Worm (Caenorhabditis elegans) whole organism, young adult: ENCODE measurements around the gene srh-41.

Experiments
- B0336.3 ChIP-seq: fragments of 200-800 bp; sonication (Bioruptor generic); IDR thresholded peaks from 2 replicates; pipeline ENCODE4 v1.3.6; 2022; ENCODE audit warnings: missing genetic modification characterization, missing compliant biosample characterization
- F10E7.11 ChIP-seq: sonication (generic microtip); optimal IDR thresholded peaks from 2 replicates; lab custom pipeline; 2017; ENCODE audit warnings: mild to moderate bottlenecking, missing genetic modification characterization, moderate library complexity, missing compliant biosample characterization
- F33H1.4 ChIP-seq: fragments of 200-800 bp; sonication (Bioruptor generic); IDR thresholded peaks from 2 replicates; pipeline ENCODE4 v1.3.6; 2022; ENCODE audit warnings: missing genetic modification reagents, missing genetic modification characterization, missing compliant biosample characterization
- F39B2.1 ChIP-seq: fragments of 200-800 bp; sonication (Bioruptor generic); IDR thresholded peaks from 2 replicates; pipeline ENCODE4 v1.3.6; 2022; ENCODE audit warnings: missing genetic modification reagents, missing genetic modification characterization, missing compliant biosample characterization
- F52B5.7 ChIP-seq: sonication (generic microtip); optimal IDR thresholded peaks from 2 replicates; lab custom pipeline; 2016; ENCODE audit warnings: mild to moderate bottlenecking, missing genetic modification characterization, missing compliant biosample characterization
- F55B11.4 ChIP-seq: sonication (generic microtip); optimal IDR thresholded peaks from 2 replicates; lab custom pipeline; 2016; ENCODE audit warnings: missing compliant biosample characterization, missing genetic modification characterization, borderline replicate concordance; ENCODE audit not compliant: insufficient read depth
- F57A8.1 ChIP-seq: fragments of 200-800 bp; sonication (Bioruptor generic); optimal IDR thresholded peaks from 2 replicates; lab custom pipeline; 2018; ENCODE audit warnings: mild to moderate bottlenecking, missing genetic modification characterization, moderate library complexity, missing compliant biosample characterization
- F57C9.4 ChIP-seq: sonication (generic microtip); optimal IDR thresholded peaks from 2 replicates; lab custom pipeline; 2017; ENCODE audit warnings: mild to moderate bottlenecking, missing genetic modification characterization, missing compliant biosample characterization
- K11D2.4 ChIP-seq: fragments of 200-800 bp; sonication (Bioruptor generic); IDR thresholded peaks from 2 replicates; pipeline ENCODE4 v1.3.6; 2022; ENCODE audit warnings: missing genetic modification reagents, missing genetic modification characterization, missing compliant biosample characterization
- T07F8.4 ChIP-seq: sonication (generic microtip); optimal IDR thresholded peaks from 2 replicates; lab custom pipeline; 2016; ENCODE audit warnings: mild to moderate bottlenecking, missing genetic modification characterization, moderate library complexity, missing compliant biosample characterization
- T26A5.8 ChIP-seq: sonication (generic microtip); optimal IDR thresholded peaks from 2 replicates; lab custom pipeline; 2016; ENCODE audit warnings: missing genetic modification characterization, missing compliant biosample characterization
- Y67H2A.10 ChIP-seq: fragments of 200-800 bp; sonication (Bioruptor generic); conservative IDR thresholded peaks from 2 replicates; pipeline ENCODE4 v1.3.6; 2022; ENCODE audit warnings: missing genetic modification reagents, missing genetic modification characterization, missing compliant biosample characterization
- akir-1 ChIP-seq: fragments of 200-800 bp; sonication (Bioruptor generic); optimal IDR thresholded peaks from 2 replicates; lab custom pipeline; 2018; ENCODE audit warnings: mild to moderate bottlenecking, missing genetic modification characterization, moderate library complexity, missing compliant biosample characterization
- atf-7 ChIP-seq: sonication (generic microtip); optimal IDR thresholded peaks from 2 replicates; lab custom pipeline; 2017; ENCODE audit warnings: mild to moderate bottlenecking, missing genetic modification characterization, missing compliant biosample characterization
- attf-6 ChIP-seq: fragments of 200-800 bp; sonication (Bioruptor generic); IDR thresholded peaks from 2 replicates; pipeline ENCODE4 v1.3.6; 2022; ENCODE audit warnings: missing genetic modification reagents, missing genetic modification characterization, missing compliant biosample characterization
- bed-2 ChIP-seq: fragments of 200-800 bp; sonication (Bioruptor generic); IDR thresholded peaks from 2 replicates; pipeline ENCODE4 v1.3.6; 2022; ENCODE audit warnings: missing genetic modification reagents, missing genetic modification characterization, missing compliant biosample characterization
- cebp-1 ChIP-seq, 2 experiments: fragments of 200-800 bp in 1 of 2; sonication (Bioruptor generic) in 1 of 2; sonication (generic microtip) in 1 of 2; IDR thresholded peaks in 1 of 2; optimal IDR thresholded peaks in 1 of 2; 2 replicates each; pipeline versions ENCODE4 v1.3.6 to Lab custom; 2017 to 2022; ENCODE audit warnings: missing compliant biosample characterization in 2 of 2, missing genetic modification characterization in 2 of 2, mild to moderate bottlenecking in 1 of 2, missing genetic modification reagents in 1 of 2, moderate library complexity in 1 of 2
- cebp-2 ChIP-seq: fragments of 200-800 bp; sonication (Bioruptor generic); IDR thresholded peaks from 2 replicates; pipeline ENCODE4 v1.3.6; 2022; ENCODE audit warnings: missing genetic modification characterization, missing compliant biosample characterization
- ceh-58 ChIP-seq: fragments of 200-800 bp; sonication (Bioruptor generic); IDR thresholded peaks from 2 replicates; pipeline ENCODE4 v1.3.6; 2022; ENCODE audit warnings: missing genetic modification characterization, missing compliant biosample characterization
- ceh-91 ChIP-seq: fragments of 200-800 bp; sonication (Bioruptor generic); IDR thresholded peaks from 2 replicates; pipeline ENCODE4 v1.3.6; 2022; ENCODE audit warnings: missing genetic modification reagents, missing genetic modification characterization, missing compliant biosample characterization
- die-1 ChIP-seq: sonication (generic microtip); optimal IDR thresholded peaks from 2 replicates; lab custom pipeline; 2016; ENCODE audit warnings: missing genotype, mild to moderate bottlenecking, missing genetic modification characterization, missing compliant biosample characterization
- dpff-1 ChIP-seq: sonication (generic microtip); optimal IDR thresholded peaks from 2 replicates; lab custom pipeline; 2017; ENCODE audit warnings: mild to moderate bottlenecking, missing genetic modification characterization, missing compliant biosample characterization
- egl-18 ChIP-seq: fragments of 200-800 bp; sonication (Bioruptor generic); IDR thresholded peaks from 2 replicates; pipeline ENCODE4 v1.3.6; 2022; ENCODE audit warnings: missing genetic modification reagents, missing genetic modification characterization, missing compliant biosample characterization
- egrh-3 ChIP-seq: fragments of 200-800 bp; sonication (Bioruptor generic); IDR thresholded peaks from 2 replicates; pipeline ENCODE4 v1.3.6; 2022; ENCODE audit warnings: missing genetic modification reagents, missing genetic modification characterization, missing compliant biosample characterization
- gei-17 ChIP-seq: fragments of 200-800 bp; sonication (Bioruptor generic); optimal IDR thresholded peaks from 2 replicates; lab custom pipeline; 2018; ENCODE audit warnings: mild to moderate bottlenecking, missing genetic modification characterization, missing compliant biosample characterization
- let-607 ChIP-seq, 2 experiments: fragments of 200-800 bp in 1 of 2; sonication (Bioruptor generic) in 1 of 2; sonication (generic microtip) in 1 of 2; optimal IDR thresholded peaks; 2 replicates each; lab custom pipeline; 2016 to 2018; ENCODE audit warnings: mild to moderate bottlenecking in 2 of 2, missing compliant biosample characterization in 2 of 2, missing genetic modification characterization in 2 of 2, moderate library complexity in 2 of 2, missing genotype in 1 of 2
- lin-35 ChIP-seq, 3 experiments: fragments of 150-350 bp in 2 of 3; sonication (generic microtip) in 1 of 3; optimal IDR thresholded peaks; 2 replicates each; lab custom pipeline; 2014 to 2018; ENCODE audit warnings: missing biosample characterization in 3 of 3, missing genetic modification characterization in 3 of 3, missing genetic modification reagents in 3 of 3
- lin-54 ChIP-seq: fragments of 200-800 bp; sonication (Bioruptor generic); optimal IDR thresholded peaks from 2 replicates; lab custom pipeline; 2018; ENCODE audit warnings: mild to moderate bottlenecking, missing genetic modification characterization, missing compliant biosample characterization
- lsl-1 ChIP-seq: fragments of 200-800 bp; sonication (Bioruptor generic); optimal IDR thresholded peaks from 2 replicates; lab custom pipeline; 2018; ENCODE audit warnings: mild to moderate bottlenecking, missing genetic modification characterization, moderate library complexity, missing compliant biosample characterization
- madf-10 ChIP-seq: sonication (generic microtip); optimal IDR thresholded peaks from 2 replicates; lab custom pipeline; 2016; ENCODE audit warnings: mild to moderate bottlenecking, missing genetic modification characterization, missing compliant biosample characterization
- madf-8 ChIP-seq: fragments of 200-800 bp; sonication (Bioruptor generic); conservative IDR thresholded peaks from 2 replicates; pipeline ENCODE4 v1.3.6; 2022; ENCODE audit warnings: missing genetic modification reagents, missing genetic modification characterization, missing compliant biosample characterization
- mcd-1 ChIP-seq: fragments of 200-800 bp; sonication (Bioruptor generic); IDR thresholded peaks from 2 replicates; pipeline ENCODE4 v1.3.6; 2022; ENCODE audit warnings: missing genetic modification reagents, missing genetic modification characterization, missing compliant biosample characterization
- mel-28 ChIP-seq: sonication (generic microtip); optimal IDR thresholded peaks from 2 replicates; lab custom pipeline; 2016; ENCODE audit warnings: borderline replicate concordance, mild to moderate bottlenecking, missing genetic modification characterization, missing compliant biosample characterization
- nfya-1 ChIP-seq: sonication (generic microtip); optimal IDR thresholded peaks from 2 replicates; lab custom pipeline; 2017; ENCODE audit warnings: antibody characterized with exemption, missing compliant biosample characterization, missing genetic modification characterization, borderline replicate concordance; ENCODE audit not compliant: insufficient read depth
- nfyb-1 ChIP-seq: fragments of 200-800 bp; sonication (Bioruptor generic); IDR thresholded peaks from 2 replicates; pipeline ENCODE4 v1.3.6; 2022; ENCODE audit warnings: missing genetic modification reagents, missing genetic modification characterization, missing compliant biosample characterization
- rec-8 ChIP-seq, 2 experiments: sonication (generic microtip); optimal IDR thresholded peaks; 2 replicates each; lab custom pipeline; 2016; ENCODE audit warnings: mild to moderate bottlenecking in 2 of 2, missing genetic modification characterization in 2 of 2, missing genetic modification reagents in 2 of 2, missing genotype in 2 of 2, missing biosample characterization in 1 of 2, missing compliant biosample characterization in 1 of 2, moderate library complexity in 1 of 2
- repo-1 ChIP-seq: sonication (generic microtip); optimal IDR thresholded peaks from 2 replicates; lab custom pipeline; 2017; ENCODE audit warnings: mild to moderate bottlenecking, missing genetic modification characterization, missing compliant biosample characterization
- unc-130 ChIP-seq: sonication (generic microtip); optimal IDR thresholded peaks from 2 replicates; lab custom pipeline; 2016; ENCODE audit warnings: missing genetic modification reagents, missing genetic modification characterization, missing compliant biosample characterization
- xnd-1 ChIP-seq: sonication (generic microtip); optimal IDR thresholded peaks from 2 replicates; lab custom pipeline; 2016; ENCODE audit warnings: missing genotype, missing genetic modification reagents, missing genetic modification characterization, missing compliant biosample characterization
- zfh-2 ChIP-seq: fragments of 200-800 bp; sonication (Bioruptor generic); conservative IDR thresholded peaks from 2 replicates; pipeline ENCODE4 v1.3.6; 2022; ENCODE audit warnings: missing genetic modification reagents, missing genetic modification characterization, missing compliant biosample characterization
- ztf-22 ChIP-seq: fragments of 200-800 bp; sonication (Bioruptor generic); optimal IDR thresholded peaks from 2 replicates; lab custom pipeline; 2018; ENCODE audit warnings: mild to moderate bottlenecking, missing genetic modification characterization, moderate library complexity, missing compliant biosample characterization
- ztf-25 ChIP-seq: fragments of 200-800 bp; sonication (Bioruptor generic); IDR thresholded peaks from 2 replicates; pipeline ENCODE4 v1.3.6; 2022; ENCODE audit warnings: missing genetic modification reagents, missing genetic modification characterization, missing compliant biosample characterization
- ztf-26 ChIP-seq: sonication (generic microtip); optimal IDR thresholded peaks from 2 replicates; lab custom pipeline; 2017; ENCODE audit warnings: missing genetic modification characterization, missing compliant biosample characterization
- ztf-3 ChIP-seq: fragments of 200-800 bp; sonication (Bioruptor generic); optimal IDR thresholded peaks from 2 replicates; lab custom pipeline; 2018; ENCODE audit warnings: mild to moderate bottlenecking, missing genetic modification characterization, missing compliant biosample characterization
- ztf-6 ChIP-seq: fragments of 200-800 bp; sonication (Bioruptor generic); IDR thresholded peaks from 2 replicates; pipeline ENCODE4 v1.3.6; 2022; ENCODE audit warnings: missing genetic modification reagents, missing genetic modification characterization, missing compliant biosample characterization

The srh-41 gene

DNA sequence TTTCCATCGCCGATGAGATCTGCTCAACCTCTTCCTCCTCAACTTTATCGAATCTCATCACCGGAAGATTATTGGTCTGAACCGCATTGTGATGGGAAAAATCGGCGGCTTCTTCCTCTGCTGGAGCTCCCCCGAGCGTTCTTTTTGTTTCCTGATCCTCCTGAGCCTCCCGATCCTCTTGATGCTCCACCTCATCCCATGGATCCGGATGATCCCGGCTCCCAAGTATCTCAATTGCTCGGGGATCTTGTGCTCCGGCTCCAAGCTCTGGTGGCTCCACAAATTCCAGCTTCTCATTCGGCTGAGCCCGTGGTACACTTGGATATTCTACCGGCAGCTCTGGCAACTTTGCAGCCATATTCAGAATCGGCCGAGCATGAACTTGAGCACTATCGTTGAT is 29.2 kb downstream of the srh-41 start:
- TF ChIP-seq zfh-2 (GFP tag; lab: Robert Waterston, UW) (peak; percentile 54), egrh-3 (peak; percentile 45; the same call in 1 of the 2 replicates), ceh-58 (no peak)

DNA sequence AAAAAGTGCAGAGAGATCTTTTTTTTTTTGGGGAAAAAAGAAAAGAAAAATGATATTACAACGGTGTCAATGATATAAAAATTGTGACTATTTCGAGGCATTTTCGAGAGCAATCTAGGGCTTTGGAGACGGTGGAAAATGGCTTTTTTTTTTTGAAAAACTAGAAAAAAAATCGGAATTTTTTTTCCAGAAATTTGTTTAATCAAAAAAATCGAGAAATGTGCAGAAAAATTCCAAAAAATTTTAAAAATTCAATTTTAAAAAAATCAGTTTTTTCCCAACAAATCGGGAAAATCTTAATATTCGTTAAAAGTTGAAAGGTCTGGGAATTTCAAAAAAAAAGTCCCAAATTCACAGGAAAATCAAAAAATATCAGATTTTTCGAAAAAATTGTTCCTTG is 30.4 kb downstream of the srh-41 start, which contains the start of gene Y54G11A.19:
Y54G11A.19 (minus strand) TSS at position 101 of the 400 bp plus-strand sequence.
- TF ChIP-seq T26A5.8 (tag; lab: Kevin White, UChicago) (no peak), attf-6 (GFP tag; lab: Robert Waterston, UW) (no peak), cebp-2 (GFP tag; lab: Robert Waterston, UW) (no peak), F57C9.4 (no peak), ztf-26 (no peak), lin-35 (GFP tag; optimal IDR thresholded peaks at IDR 0.05; lab: Kevin White, UChicago) (no peak), egl-18 (GFP tag; lab: Robert Waterston, UW) (no peak), F52B5.7 (tag; lab: Kevin White, UChicago) (no peak), ztf-25 (GFP tag; lab: Robert Waterston, UW) (no peak), ceh-91 (no peak), nfya-1 (no peak), unc-130 (GFP tag; lab: Kevin White, UChicago) (no peak), Y67H2A.10 (no peak), bed-2 (GFP tag; lab: Robert Waterston, UW) (no peak), nfyb-1 (no peak), cebp-1 (GFP tag; IDR thresholded peaks at IDR 0.05; lab: Robert Waterston, UW) (no peak), cebp-1 (tag; optimal IDR thresholded peaks at IDR 0.05; lab: Kevin White, UChicago) (no peak), ztf-3 (GFP tag; lab: Kevin White, UChicago) (no peak), lin-54 (no peak), mcd-1 (GFP tag; lab: Robert Waterston, UW) (no peak)
- TF ChIP-seq, all 124 proteins: peak for 0

DNA sequence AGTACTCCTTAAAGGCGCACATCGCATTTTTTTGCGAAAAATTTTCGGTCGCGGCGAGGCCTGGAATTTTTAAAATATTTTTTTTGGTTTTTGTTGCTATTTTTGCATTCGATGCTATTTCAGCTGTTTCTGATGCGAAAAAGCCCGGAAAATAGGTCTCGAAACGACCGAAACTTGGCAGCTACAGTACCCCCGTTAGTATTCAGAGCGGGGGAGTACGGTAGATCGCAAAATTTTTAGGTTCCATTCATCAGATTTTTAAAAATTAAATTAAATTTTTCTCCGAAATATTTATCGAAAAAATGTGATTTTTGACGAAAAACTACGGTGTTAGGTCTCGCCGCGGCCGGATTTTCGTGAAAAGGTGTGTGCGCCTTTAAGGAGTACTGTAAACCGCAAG is 31.3 kb downstream of the srh-41 start:
- TF ChIP-seq F39B2.1 (GFP tag; lab: Robert Waterston, UW) (no peak), F33H1.4 (GFP tag; lab: Robert Waterston, UW) (no peak; the same call in 1 of the 2 replicates), Y67H2A.10 (no peak), F55B11.4 (tag; lab: Kevin White, UChicago) (no peak), F57A8.1 (GFP tag; lab: Kevin White, UChicago) (no peak), lsl-1 (GFP tag; lab: Kevin White, UChicago) (peak; percentile 67), atf-7 (tag; lab: Kevin White, UChicago) (peak; percentile 45), ztf-6 (GFP tag; lab: Robert Waterston, UW) (no peak), madf-8 (GFP tag; lab: Robert Waterston, UW) (no peak), F10E7.11 (tag; lab: Kevin White, UChicago) (no peak), T07F8.4 (tag; lab: Kevin White, UChicago) (no peak), ztf-3 (GFP tag; lab: Kevin White, UChicago) (no peak), B0336.3 (0 out of 2 replicates have a peak, but pooled peaks have one; percentile 9), die-1 (no peak), akir-1 (GFP tag; lab: Kevin White, UChicago) (no peak), repo-1 (peak; percentile 19), dpff-1 (tag; lab: Kevin White, UChicago) (no peak), ztf-22 (GFP tag; lab: Kevin White, UChicago) (no peak), gei-17 (GFP tag; lab: Kevin White, UChicago) (no peak), let-607 (tag; optimal IDR thresholded peaks at IDR 0.05; lab: Kevin White, UChicago) (no peak), mel-28 (tag; lab: Kevin White, UChicago) (peak; percentile 26), madf-10 (tag; lab: Kevin White, UChicago) (no peak), ceh-58 (no peak), rec-8 (tag; optimal IDR thresholded peaks at IDR 0.05; lab: Kevin White, UChicago) (no peak), egl-18 (GFP tag; lab: Robert Waterston, UW) (no peak), xnd-1 (tag; lab: Kevin White, UChicago) (peak; percentile 29), bed-2 (GFP tag; lab: Robert Waterston, UW) (no peak), K11D2.4 (GFP tag; lab: Robert Waterston, UW) (no peak), cebp-1 (GFP tag; IDR thresholded peaks at IDR 0.05; lab: Robert Waterston, UW) (0 out of 2 replicates have a peak, but pooled peaks have one; percentile 8), cebp-1 (tag; optimal IDR thresholded peaks at IDR 0.05; lab: Kevin White, UChicago) (no peak)
